Fruit fly (Drosophila melanogaster): ENCODE results near the gene mthl5.

- TF ChIP-seq gsb (GFP tag; IDR thresholded peaks at IDR 0.05) (no peak), zfh2 (GFP tag; optimal IDR thresholded peaks at IDR 0.05) (no peak), Lpt (GFP tag; optimal IDR thresholded peaks at IDR 0.05) (no peak), Optix (GFP tag; IDR thresholded peaks at IDR 0.05) (no peak), CG6654 (GFP tag; optimal IDR thresholded peaks at IDR 0.05) (no peak), Poxn (GFP tag; IDR thresholded peaks at IDR 0.05) (no peak), Oaz (GFP tag; IDR thresholded peaks at IDR 0.05) (no peak), org-1 (GFP tag; optimal IDR thresholded peaks at IDR 0.05) (no peak), Blimp-1 (GFP tag; optimal IDR thresholded peaks at IDR 0.05) (no peak), CG17361 (GFP tag; IDR thresholded peaks at IDR 0.05) (no peak), prd (optimal IDR thresholded peaks at IDR 0.05) (no peak), prd (GFP tag; IDR thresholded peaks at IDR 0.05) (no peak), PHDP (tag; optimal IDR thresholded peaks at IDR 0.05) (no peak), CG6683 (GFP tag; optimal IDR thresholded peaks at IDR 0.05) (no peak)
Observed at dm6 chr3R:11893197-11893596, 6.2 kb upstream of the mthl5 start, which contains the start of gene Dnali1.

Measured in whole organism, embryonic.